Fruit fly (Drosophila melanogaster): ENCODE measurements around the gene CG43082.

Gene CG43082

DNA sequence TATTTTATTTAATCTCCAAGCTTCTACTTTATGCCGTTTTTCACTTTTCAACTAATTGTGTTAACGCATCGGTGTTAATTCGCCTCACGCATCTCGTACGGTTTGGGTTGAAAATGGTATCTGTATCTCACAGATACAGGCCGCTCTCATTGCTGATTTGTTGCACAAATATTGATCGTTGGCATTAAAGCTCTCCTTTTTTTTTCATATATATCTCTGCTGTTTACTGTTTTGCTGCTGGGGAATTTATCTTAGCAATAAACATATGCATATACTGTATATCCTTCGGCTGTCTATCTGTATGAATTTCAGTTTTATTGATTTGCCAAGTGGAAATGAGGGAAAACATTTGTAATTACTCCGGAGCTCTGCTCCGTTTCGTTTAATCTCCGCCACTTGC is 29.0 kb upstream of the CG43082 start (continued):
- no peak for TF ChIP-seq CG6654 (GFP tag; optimal IDR thresholded peaks at IDR 0.05)
- no peak for TF ChIP-seq CG31441 (GFP tag; IDR thresholded peaks at IDR 0.05)
- TF ChIP-seq Hmx (GFP tag; optimal IDR thresholded peaks at IDR 0.05): no peak
- no peak for TF ChIP-seq CG3407 (GFP tag; optimal IDR thresholded peaks at IDR 0.05)
- TF ChIP-seq CG15514 (GFP tag; optimal IDR thresholded peaks at IDR 0.05): peak; percentile 4
- no peak for TF ChIP-seq CG18599 (GFP tag; optimal IDR thresholded peaks at IDR 0.05)
- no peak for TF ChIP-seq Stat92E (GFP tag; optimal IDR thresholded peaks at IDR 0.05)
- TF ChIP-seq CG6854 (GFP tag; optimal IDR thresholded peaks at IDR 0.05): peak; percentile 2
- TF ChIP-seq cad (GFP tag; optimal IDR thresholded peaks at IDR 0.05): no peak
- TF ChIP-seq CG13296 (GFP tag; optimal IDR thresholded peaks at IDR 0.05): peak; percentile 54
- no peak for TF ChIP-seq Sox102F (GFP tag; optimal IDR thresholded peaks at IDR 0.05)
- no peak for TF ChIP-seq CG1233 (GFP tag; optimal IDR thresholded peaks at IDR 0.05)
- peak; percentile 8 for TF ChIP-seq mirr (GFP tag; optimal IDR thresholded peaks at IDR 0.05)
- TF ChIP-seq prd (optimal IDR thresholded peaks at IDR 0.05): no peak
- TF ChIP-seq prd (GFP tag; IDR thresholded peaks at IDR 0.05): no peak
- TF ChIP-seq Opbp (GFP tag; IDR thresholded peaks at IDR 0.05; ENCODE audit: partially characterized antibody): no peak
- TF ChIP-seq inv (GFP tag; IDR thresholded peaks at IDR 0.05; ENCODE audit: partially characterized antibody): no peak
- no peak for TF ChIP-seq shn (GFP tag; optimal IDR thresholded peaks at IDR 0.05)
- TF ChIP-seq CoRest (tag; optimal IDR thresholded peaks at IDR 0.05): no peak
- TF ChIP-seq CG14860 (GFP tag; IDR thresholded peaks at IDR 0.05; ENCODE audit: partially characterized antibody): no peak
- no peak for TF ChIP-seq sug (tag; optimal IDR thresholded peaks at IDR 0.05)
- no peak for TF ChIP-seq phol (tag; optimal IDR thresholded peaks at IDR 0.05)
- TF ChIP-seq Hmr (GFP tag; optimal IDR thresholded peaks at IDR 0.05): peak; percentile 20
- TF ChIP-seq Doc3 (GFP tag; IDR thresholded peaks at IDR 0.05; ENCODE audit: partially characterized antibody): no peak
- no peak for TF ChIP-seq CG3838 (GFP tag; optimal IDR thresholded peaks at IDR 0.05)
- TF ChIP-seq CG12155 (GFP tag; optimal IDR thresholded peaks at IDR 0.05): no peak
- no peak for TF ChIP-seq CG9932 (GFP tag; IDR thresholded peaks at IDR 0.05)
- TF ChIP-seq CG4424 (GFP tag; optimal IDR thresholded peaks at IDR 0.05): no peak
- no peak for TF ChIP-seq chn (GFP tag; optimal IDR thresholded peaks at IDR 0.05)
- no peak for TF ChIP-seq Trl (optimal IDR thresholded peaks at IDR 0.05)
- no peak for TF ChIP-seq Trl (GFP tag; optimal IDR thresholded peaks at IDR 0.05)
- no peak for TF ChIP-seq CG2202 (tag; optimal IDR thresholded peaks at IDR 0.05)
- no peak for TF ChIP-seq NfI (GFP tag; optimal IDR thresholded peaks at IDR 0.05)
- no peak for TF ChIP-seq Xbp1 (GFP tag; optimal IDR thresholded peaks at IDR 0.05)
- no peak for TF ChIP-seq CG7839 (tag; optimal IDR thresholded peaks at IDR 0.05)
- TF ChIP-seq Kr (GFP tag; optimal IDR thresholded peaks at IDR 0.05): no peak
- TF ChIP-seq wek (GFP tag; optimal IDR thresholded peaks at IDR 0.05): peak; percentile 24
- no peak for TF ChIP-seq tio (GFP tag; optimal IDR thresholded peaks at IDR 0.05)
- no peak for TF ChIP-seq E2f1 (GFP tag; IDR thresholded peaks at IDR 0.05)

DNA sequence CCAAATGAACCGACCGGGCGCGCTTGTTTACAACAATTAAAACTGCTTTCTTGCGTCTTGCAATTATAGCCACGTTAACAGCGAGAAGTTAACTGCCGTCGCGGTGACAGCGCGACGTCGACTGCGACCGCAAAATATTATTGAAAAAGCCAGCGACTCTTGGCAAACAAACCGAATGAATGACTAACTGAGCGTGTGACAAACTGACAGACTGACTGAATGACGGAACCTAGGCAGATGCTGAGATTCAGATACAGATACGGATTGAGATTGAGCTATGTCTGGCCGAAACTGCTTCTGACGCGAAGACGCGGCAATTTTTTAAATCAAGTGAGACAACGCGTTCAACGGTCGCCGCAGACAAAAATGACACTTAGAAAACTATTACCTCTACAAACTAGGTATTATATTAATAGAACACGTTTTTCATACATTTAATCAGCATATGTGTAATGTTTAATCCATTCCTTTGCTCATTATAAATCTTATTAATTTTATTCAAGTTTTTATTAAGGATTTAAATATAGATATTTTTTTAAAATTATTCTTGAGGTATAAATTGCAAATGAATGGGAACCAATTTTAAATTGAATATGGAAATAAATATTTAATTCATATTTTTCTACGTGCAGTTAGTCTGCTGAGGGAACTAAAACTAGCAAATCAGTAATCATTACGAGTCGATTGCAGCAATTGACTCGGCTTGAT is 27.1 kb upstream of the CG43082 start:
- no peak for TF ChIP-seq ash1 (GFP tag; optimal IDR thresholded peaks at IDR 0.05)
- TF ChIP-seq ci (GFP tag; IDR thresholded peaks at IDR 0.05): no peak
- TF ChIP-seq sob (GFP tag; IDR thresholded peaks at IDR 0.05): no peak
- peak; percentile 57 for TF ChIP-seq CG2678 (tag; optimal IDR thresholded peaks at IDR 0.05)
- TF ChIP-seq CG18599 (GFP tag; optimal IDR thresholded peaks at IDR 0.05): peak; percentile 4
- TF ChIP-seq CG8290 (GFP tag; optimal IDR thresholded peaks at IDR 0.05): no peak
- TF ChIP-seq CG8290 (tag; optimal IDR thresholded peaks at IDR 0.05): no peak
- peak; percentile 21 for TF ChIP-seq CG7556 (GFP tag; optimal IDR thresholded peaks at IDR 0.05)
- no peak for TF ChIP-seq crc (GFP tag; optimal IDR thresholded peaks at IDR 0.05)
- no peak for TF ChIP-seq CG3838 (GFP tag; optimal IDR thresholded peaks at IDR 0.05)
- TF ChIP-seq CG12391 (tag; optimal IDR thresholded peaks at IDR 0.05): no peak
- no peak for TF ChIP-seq p53 (GFP tag; optimal IDR thresholded peaks at IDR 0.05)
- peak; percentile 13 for TF ChIP-seq CG15269 (tag; optimal IDR thresholded peaks at IDR 0.05)
- TF ChIP-seq tap (tag; optimal IDR thresholded peaks at IDR 0.05): no peak
- TF ChIP-seq danr (GFP tag; IDR thresholded peaks at IDR 0.05): no peak
- TF ChIP-seq CG9876 (GFP tag; optimal IDR thresholded peaks at IDR 0.05): no peak
